Fruit fly (Drosophila melanogaster) whole organism, wandering third instar larva: ENCODE data around the gene mex1.

Experiments used
- CG9705 ChIP-seq: fragments of 200-800 bp; sonication (Bioruptor generic); optimal IDR thresholded peaks from 2 replicates; lab custom pipeline; 2018; ENCODE audit warnings: missing biosample characterization, mild to moderate bottlenecking, missing genetic modification characterization
- CrebA ChIP-seq: fragments of 200-800 bp; sonication (Bioruptor generic); optimal IDR thresholded peaks from 2 replicates; lab custom pipeline; 2016; ENCODE audit warnings: missing biosample characterization, mild to moderate bottlenecking, missing genetic modification characterization, borderline replicate concordance
- Hnf4 ChIP-seq: fragments of 200-800 bp; sonication (Bioruptor generic); optimal IDR thresholded peaks from 2 replicates; lab custom pipeline; 2016; ENCODE audit warnings: missing biosample characterization, mild to moderate bottlenecking, missing genetic modification characterization
- Myc ChIP-seq: fragments of >200 bp; optimal IDR thresholded peaks from 2 replicates; lab custom pipeline; 2017
- Rel ChIP-seq, 2 experiments: fragments of 200-800 bp; sonication (Bioruptor generic) in 1 of 2; optimal IDR thresholded peaks; 2 replicates in 1 of 2; 3 replicates in 1 of 2; lab custom pipeline; 2016 to 2019; ENCODE audit warnings: mild to moderate bottlenecking in 2 of 2, missing biosample characterization in 2 of 2, missing genetic modification characterization in 2 of 2, moderate library complexity in 1 of 2
- Sp1 ChIP-seq: fragments of 200-800 bp; sonication (Bioruptor generic); optimal IDR thresholded peaks from 3 replicates; lab custom pipeline; 2019; ENCODE audit warnings: missing biosample characterization, mild to moderate bottlenecking, missing genetic modification characterization, moderate library complexity
- dsf ChIP-seq: sonication (Bioruptor generic); optimal IDR thresholded peaks from 2 replicates; lab custom pipeline; 2016; ENCODE audit warnings: missing biosample characterization, missing genetic modification characterization, borderline replicate concordance
- fru ChIP-seq: fragments of 200-800 bp; sonication (Bioruptor generic); optimal IDR thresholded peaks from 3 replicates; lab custom pipeline; 2016; ENCODE audit warnings: missing biosample characterization, mild to moderate bottlenecking, missing genetic modification characterization
- h ChIP-seq: fragments of 200-800 bp; sonication (Bioruptor generic); optimal IDR thresholded peaks from 3 replicates; lab custom pipeline; 2016; ENCODE audit warnings: missing biosample characterization, mild to moderate bottlenecking, missing genetic modification characterization
- lola ChIP-seq: fragments of >200 bp; optimal IDR thresholded peaks from 2 replicates; lab custom pipeline; 2017; ENCODE audit warnings: missing biosample characterization, missing genetic modification characterization
- pan ChIP-seq: fragments of >200 bp; optimal IDR thresholded peaks from 2 replicates; lab custom pipeline; 2017
- psq ChIP-seq: fragments of 200-800 bp; sonication (Bioruptor generic); optimal IDR thresholded peaks from 3 replicates; lab custom pipeline; 2017; ENCODE audit warnings: missing biosample characterization, mild to moderate bottlenecking, missing genetic modification characterization, moderate library complexity
- sv ChIP-seq: fragments of 200-800 bp; sonication (Bioruptor generic); optimal IDR thresholded peaks from 3 replicates; lab custom pipeline; 2016; ENCODE audit warnings: missing biosample characterization, missing genetic modification characterization
- woc ChIP-seq: sonication (Bioruptor generic); optimal IDR thresholded peaks from 2 replicates; lab custom pipeline; 2016; ENCODE audit warnings: missing biosample characterization, mild to moderate bottlenecking, missing genetic modification characterization

DNA sequence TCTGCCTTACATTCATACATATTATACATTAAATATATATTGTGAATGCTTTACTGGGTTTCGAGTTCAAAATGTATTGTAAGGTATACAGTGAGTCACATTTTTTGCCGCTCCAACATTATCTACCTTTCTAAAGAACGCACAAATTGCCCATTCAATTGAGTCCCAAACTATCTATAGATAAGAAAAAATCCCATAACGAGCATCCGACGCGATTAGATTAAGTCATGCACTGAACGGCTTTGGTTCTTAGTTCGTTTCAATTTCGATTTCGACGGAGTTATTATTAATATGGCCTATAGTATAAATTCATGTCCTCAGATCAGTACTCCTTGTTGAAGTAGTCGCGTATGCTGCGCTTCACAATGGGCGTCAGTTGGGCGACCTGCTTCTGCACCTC lies 1.9 kb downstream of the mex1 start:
- TF ChIP-seq h (GFP tag; lab: Kevin White, UChicago) (no peak), Rel (GFP tag; optimal IDR thresholded peaks at IDR 0.05; lab: Kevin White, UChicago) (no peak), Rel (tag; optimal IDR thresholded peaks at IDR 0.05; lab: Kevin White, UChicago) (peak; percentile 28), psq (GFP tag; lab: Kevin White, UChicago) (no peak), CrebA (GFP tag; lab: Kevin White, UChicago) (no peak), fru (GFP tag; lab: Kevin White, UChicago) (no peak), CG9705 (GFP tag; lab: Kevin White, UChicago) (no peak), dsf (GFP tag; lab: Kevin White, UChicago) (no peak), Myc (lab: Kevin White, UChicago) (no peak), pan (lab: Kevin White, UChicago) (no peak), Hnf4 (GFP tag; lab: Kevin White, UChicago) (no peak), Sp1 (GFP tag; lab: Kevin White, UChicago) (no peak), woc (GFP tag; lab: Kevin White, UChicago) (no peak), sv (GFP tag; lab: Kevin White, UChicago) (no peak), lola (no peak)
